Worm (Caenorhabditis elegans): ENCODE results near the gene Y38H6C.4.

- TF ChIP-seq him-1 (tag; optimal IDR thresholded peaks at IDR 0.05) = no peak
- no peak for TF ChIP-seq W03F9.2 (tag; optimal IDR thresholded peaks at IDR 0.05)
- TF ChIP-seq dao-5 (tag; optimal IDR thresholded peaks at IDR 0.05) = no peak
These were observed at the start of gene Y38H6C.4 for ce11 chrV:20504997-20505396.
